Worm (Caenorhabditis elegans) whole organism, dauer: Measurements from ENCODE around the gene hot-7.

ENCODE experiments used
- unc-62 ChIP-seq: sonication (generic microtip); optimal IDR thresholded peaks from 2 replicates; lab custom pipeline; 2017; ENCODE audit warnings: missing biosample characterization, missing genetic modification reagents, missing genetic modification characterization

The hot-7 gene

DNA sequence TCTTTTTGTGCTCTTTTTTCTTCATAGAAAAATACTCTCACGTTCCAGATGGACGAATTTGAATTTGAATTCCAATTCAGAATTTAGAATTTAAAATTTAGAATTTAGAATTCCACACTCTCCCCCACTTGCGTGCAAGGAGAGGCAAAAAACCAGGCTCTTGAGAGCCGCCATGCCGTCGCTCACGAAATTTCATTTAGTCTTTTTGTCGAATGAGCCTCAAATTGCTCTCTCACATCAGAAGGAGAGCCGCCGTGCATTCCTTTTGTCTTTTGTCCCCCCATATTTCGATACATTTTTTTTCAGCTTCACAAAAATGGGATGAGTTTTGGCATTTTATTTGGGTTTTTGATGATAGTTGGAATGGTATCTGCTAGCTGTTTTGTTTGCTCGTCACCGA lies at the start of gene hot-7:
Gene hot-7 (plus strand): TSS at position 301 of the 400 bp plus-strand sequence.
- TF ChIP-seq unc-62 (GFP tag; lab: Kevin White, UChicago), result no peak

DNA sequence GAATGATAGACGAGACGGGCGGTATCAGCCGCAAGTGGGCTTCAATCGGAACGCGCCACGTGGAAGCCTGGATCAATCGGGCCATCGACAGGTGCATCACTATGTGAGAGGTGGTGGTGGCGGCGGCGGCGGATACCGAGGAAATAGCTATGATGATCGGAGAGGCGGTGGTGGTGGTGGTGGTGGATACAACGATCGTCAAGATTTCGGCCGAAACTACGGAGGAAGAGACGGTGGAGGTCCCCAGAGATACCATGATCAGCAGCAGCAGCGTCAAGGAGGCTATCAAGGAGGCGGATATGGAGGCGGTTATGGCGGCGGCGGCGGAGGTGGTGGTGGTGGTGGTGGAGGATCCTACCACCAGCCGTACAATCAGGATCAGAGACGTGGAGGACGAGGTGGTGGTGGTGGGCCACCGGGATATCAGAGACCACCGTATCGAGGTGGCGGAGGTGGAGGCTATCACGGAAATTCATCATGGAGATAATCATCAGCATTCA lies 45.7 kb upstream of the hot-7 start:
- TF ChIP-seq unc-62 (GFP tag; lab: Kevin White, UChicago), result no peak

DNA sequence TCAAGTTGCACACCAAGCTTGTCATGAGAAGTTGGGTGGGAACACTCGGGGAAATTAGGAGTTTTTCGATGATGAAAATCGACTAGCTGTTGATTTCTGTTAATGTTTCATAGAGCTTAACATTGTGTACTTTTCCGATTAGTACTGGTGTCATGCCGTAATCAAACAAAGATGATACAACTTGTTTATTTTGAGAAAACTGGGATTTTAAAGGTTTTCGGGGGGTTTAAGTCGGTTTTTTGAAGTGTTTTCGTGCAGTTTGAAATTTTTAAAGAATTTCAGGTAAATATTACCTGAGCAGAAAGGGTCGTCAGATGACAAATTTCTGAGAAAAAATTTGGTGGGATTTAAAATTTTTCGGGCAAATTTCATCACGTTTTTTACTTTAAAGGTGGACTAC lies 39.7 kb upstream of the hot-7 start, which contains the start of gene eat-2:
Gene eat-2 (minus strand): TSS at position 101 of the 400 bp plus-strand sequence.
- no peak for TF ChIP-seq unc-62 (GFP tag; lab: Kevin White, UChicago)

DNA sequence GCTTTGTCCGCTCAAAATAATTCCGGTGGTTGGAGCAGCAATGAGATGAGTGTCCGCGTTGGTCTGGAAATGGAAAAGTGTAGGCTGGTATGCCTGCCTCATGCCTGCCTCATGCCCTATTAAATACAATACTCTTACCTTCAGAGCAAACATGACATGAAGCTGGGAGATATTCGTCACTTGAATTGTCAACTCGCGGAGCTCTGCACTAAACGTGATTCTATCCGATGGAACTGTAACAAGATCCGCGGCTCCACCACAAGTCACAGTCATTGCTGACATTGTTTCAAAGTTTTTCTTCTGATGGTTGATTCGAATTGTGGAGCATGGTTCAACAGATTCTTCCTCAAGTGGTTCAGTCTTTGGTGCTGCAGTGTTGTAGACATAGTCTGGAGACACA lies 38.0 kb upstream of the hot-7 start:
- no peak for TF ChIP-seq unc-62 (GFP tag; lab: Kevin White, UChicago)

DNA sequence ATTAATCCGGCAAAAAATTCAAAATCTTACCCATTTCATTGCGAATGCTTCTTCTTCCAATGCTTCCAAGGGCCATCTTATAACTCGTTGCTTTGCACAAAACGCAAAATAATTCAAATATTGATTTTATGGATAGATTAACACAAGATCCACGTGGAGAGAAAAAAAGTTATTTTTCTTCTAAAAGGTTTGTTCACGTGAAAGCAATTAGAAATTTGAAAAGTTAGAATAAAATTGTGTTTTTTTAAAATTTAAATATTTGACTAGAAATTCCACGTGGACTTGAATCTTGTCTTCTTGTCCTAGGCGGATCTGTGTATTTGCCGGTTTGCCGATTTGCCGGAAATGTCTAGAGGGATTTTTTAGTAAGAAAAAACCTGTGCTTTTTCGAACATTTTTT lies 36.1 kb upstream of the hot-7 start, which contains the start of gene Y48B6A.5:
Gene Y48B6A.5 (minus strand): TSS at position 101 of the 400 bp plus-strand sequence.
- no peak for TF ChIP-seq unc-62 (GFP tag; lab: Kevin White, UChicago)

DNA sequence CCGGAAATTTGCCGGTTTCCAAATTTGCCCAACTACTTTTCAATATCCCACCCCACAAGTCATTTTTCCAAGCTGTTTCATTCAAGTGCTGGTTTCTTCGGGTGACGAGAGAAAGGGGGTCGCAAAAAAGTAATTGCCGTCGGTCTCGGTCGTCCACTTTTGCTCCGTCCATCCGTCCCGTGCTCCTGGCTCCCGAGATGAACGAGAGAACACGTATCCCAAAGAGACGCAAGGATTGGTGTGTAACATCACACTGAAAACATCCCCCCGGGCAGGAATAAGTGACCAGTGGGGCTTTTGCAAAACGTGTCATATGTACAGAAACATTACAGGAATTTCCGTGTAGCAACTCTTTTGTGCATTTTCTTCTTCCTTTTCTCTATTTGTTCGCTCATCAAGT lies 34.6 kb upstream of the hot-7 start:
- no peak for TF ChIP-seq unc-62 (GFP tag; lab: Kevin White, UChicago)

DNA sequence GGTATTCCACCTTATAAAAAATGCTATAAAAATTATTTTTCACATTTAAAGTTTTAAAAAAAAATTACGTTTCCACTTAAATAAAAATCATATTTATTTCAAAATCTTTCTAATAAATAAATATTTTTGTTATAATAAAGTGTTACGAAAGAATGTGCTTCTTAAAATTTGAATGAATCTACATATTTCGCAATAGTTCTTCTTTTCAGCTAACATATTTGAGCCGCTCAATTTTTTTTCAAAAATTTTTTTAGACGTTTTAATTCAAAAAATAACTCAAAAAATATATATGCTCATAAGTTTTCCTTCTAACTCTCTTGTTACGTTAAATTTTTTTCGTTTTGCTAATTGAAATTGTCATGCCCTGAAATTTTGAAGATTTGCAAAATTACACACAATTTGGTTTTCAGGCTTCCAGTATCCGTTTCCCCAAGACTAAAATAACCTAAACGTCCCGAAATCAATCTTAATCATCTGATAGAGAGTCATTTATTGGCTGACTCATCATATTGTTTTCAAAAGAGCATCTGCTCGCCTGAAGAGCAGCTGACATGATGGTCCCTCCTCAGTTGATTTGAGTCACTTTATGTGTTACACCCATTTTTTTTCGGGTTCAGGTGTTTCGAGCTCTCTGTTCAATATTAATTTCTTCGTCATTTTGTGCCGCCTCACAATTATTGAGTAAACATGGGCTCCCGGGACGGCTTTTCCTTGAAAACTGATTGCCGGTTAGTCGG lies 32.8 kb upstream of the hot-7 start, which contains the start of gene efhd-1:
Gene efhd-1 (plus strand): TSS at position 582 of the 737 bp plus-strand sequence.
- no peak for TF ChIP-seq unc-62 (GFP tag; lab: Kevin White, UChicago)

DNA sequence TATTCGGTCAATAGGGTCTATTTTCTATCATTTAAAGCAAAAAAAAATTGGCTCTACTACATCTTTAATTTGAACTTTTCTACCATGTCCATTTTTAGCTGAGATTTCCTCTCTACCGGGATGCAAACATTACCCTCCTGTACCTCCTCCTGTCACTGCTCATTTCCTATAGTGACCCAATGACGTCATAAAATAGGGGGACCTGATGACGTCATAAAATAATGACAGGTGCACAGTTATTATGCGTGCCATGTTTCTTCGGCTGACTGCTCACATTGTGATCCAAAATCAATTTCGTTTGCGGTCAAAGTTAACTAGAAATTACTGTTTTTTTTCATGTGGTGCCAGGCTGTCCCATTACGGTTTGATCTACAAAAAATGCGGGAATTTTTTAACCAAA lies 24.3 kb upstream of the hot-7 start:
- TF ChIP-seq unc-62 (GFP tag; lab: Kevin White, UChicago), result no peak

DNA sequence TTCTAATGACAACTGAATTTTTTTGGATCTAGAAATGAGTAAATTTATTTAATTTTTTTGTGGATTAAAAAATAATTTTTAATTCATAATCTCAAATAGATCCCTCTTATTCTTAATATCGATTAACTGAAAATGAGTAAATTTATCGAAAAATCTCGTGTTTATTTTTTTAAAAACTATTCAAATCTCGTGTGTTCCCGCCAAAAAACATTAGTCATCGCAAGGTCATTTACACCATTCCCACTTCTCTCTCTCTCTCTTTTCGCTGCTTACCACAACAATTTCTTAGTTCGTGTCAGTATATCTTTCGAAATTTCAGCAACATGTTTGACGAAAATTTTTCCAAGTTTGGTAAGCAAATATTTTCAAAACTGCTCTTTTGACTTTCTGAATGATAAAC lies 23.8 kb upstream of the hot-7 start:
- no peak for TF ChIP-seq unc-62 (GFP tag; lab: Kevin White, UChicago)

DNA sequence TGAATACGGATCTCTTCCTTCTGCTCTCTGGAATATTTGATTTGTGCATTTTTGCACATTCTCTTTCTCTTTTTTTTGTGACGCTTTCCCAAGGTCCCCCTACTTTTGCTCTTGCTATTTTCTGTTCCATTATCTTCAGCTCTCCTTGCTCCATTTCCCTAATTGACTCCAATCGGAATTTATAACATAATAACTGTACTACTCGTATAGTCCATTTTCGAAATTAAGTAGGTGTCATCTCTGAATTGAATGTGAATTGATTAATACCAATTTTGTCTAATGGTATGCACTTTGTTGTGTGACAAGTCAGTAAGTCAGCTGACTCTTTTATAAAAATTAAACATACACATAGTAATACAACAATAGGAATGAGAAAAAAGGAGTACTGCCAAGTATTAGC lies 15.3 kb upstream of the hot-7 start:
- TF ChIP-seq unc-62 (GFP tag; lab: Kevin White, UChicago), result no peak

DNA sequence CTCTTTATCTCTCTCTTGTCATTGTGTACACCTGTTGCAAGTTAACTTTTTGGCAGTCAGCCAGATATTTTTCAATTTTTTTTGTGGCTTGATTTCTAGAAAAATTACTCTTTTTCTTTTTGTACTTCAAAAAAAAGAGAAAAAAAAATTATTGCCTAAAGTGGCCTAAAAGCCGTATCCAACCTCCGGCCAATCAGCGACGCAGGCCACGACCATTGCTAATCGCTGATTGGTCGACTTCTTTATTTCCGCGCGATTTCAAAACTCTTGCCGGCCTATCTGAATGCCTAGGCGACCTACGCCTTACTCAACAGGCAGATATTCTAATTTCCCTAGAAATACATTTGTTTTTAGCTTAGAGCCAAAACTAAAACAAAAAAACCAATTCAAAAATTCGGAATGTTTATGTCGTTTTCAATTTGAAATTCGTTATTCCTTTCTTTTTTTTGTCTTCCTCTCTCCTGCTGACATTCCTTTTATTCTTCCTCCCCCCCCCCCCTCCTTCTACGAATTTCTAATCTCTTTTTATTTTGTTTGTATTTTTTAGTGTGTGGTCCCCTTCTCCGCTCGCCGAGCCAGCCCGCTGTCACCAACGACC lies 13.6 kb upstream of the hot-7 start, which contains the start of gene ace-4:
Gene ace-4 (plus strand): TSS at position 548 of the 598 bp plus-strand sequence.
- TF ChIP-seq unc-62 (GFP tag; lab: Kevin White, UChicago), result no peak

DNA sequence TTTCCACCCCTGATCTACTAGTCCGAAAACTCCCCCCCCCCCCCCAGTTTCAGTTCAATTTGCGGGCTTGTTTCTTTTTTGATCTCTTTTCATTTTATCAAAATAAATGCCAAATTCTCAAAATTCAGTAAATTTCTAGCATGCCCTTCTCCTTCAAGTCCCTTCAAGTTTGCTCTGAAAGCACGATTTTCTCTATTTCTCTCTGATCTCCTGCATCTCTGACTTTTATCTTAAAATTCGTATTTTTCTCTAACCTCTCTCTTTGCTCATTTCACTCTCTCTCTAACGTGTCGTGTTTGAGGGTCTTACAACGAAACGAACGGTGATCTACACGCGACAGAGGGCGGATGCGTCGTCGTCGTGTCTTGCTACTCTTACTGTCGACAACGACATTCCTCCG lies 5.9 kb upstream of the hot-7 start, which contains the start of gene ace-3:
Gene ace-3 (plus strand): TSS at position 301 of the 400 bp plus-strand sequence.
- no peak for TF ChIP-seq unc-62 (GFP tag; lab: Kevin White, UChicago)

DNA sequence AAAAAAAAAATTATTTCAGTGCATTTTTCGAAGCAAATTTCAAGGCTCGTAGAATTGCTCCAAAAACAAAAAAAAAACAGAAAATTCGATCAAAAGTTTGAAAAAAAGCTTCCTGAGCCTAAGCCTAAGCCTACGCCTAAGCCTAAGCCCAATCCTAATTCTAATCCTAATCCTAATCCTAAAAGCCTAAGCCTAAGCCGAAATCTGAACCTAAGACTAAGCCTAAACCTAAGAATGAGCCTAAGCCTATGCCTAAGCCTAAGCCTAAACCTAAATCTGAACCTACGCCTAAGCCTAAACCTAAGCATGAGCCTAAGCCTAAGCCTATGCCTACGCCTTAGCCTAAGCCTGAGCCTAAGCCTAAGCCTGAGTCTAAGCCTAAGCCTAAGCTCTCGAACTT lies 5.0 kb upstream of the hot-7 start:
- no peak for TF ChIP-seq unc-62 (GFP tag; lab: Kevin White, UChicago)

DNA sequence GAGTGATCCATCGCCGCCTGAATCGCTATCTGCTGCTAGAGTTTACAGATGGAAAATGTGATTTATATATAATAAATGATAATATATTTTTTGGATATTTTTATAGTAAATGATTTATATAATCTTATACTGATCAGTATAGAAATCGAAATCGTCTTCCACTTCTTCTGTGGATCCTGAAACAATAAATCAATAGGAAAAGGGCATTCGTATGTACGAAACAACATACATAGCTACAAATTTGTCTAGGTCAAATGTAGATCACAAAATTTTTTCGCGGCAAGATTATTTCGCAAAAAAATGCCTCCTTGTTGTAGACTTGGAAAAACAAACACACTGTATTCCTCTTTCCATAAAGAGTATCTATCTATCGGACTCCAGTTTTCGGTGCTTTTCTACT lies 2.9 kb downstream of the hot-7 start, which contains the start of gene Y48B6A.10:
Gene Y48B6A.10 (plus strand): TSS at position 301 of the 400 bp plus-strand sequence.
- TF ChIP-seq unc-62 (GFP tag; lab: Kevin White, UChicago), result no peak

DNA sequence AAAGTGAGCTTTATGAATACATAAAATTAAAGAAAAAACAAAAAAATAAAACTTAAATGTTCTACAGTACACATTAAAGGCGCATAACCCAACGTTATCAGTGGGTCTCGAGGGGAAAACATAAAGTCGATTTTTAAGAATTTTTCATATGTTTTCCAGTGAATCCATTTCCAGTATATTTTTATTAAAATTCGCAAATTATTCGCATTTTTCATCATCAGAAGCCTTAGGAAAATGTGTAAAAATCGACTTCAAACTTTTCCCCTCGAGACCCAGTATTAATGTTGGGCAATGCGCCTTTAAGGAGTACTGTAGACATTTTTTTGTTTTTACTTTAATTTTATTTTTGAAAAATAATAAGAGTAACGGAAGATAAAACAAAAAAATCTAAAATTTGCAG lies 6.9 kb downstream of the hot-7 start:
- TF ChIP-seq unc-62 (GFP tag; lab: Kevin White, UChicago), result no peak

DNA sequence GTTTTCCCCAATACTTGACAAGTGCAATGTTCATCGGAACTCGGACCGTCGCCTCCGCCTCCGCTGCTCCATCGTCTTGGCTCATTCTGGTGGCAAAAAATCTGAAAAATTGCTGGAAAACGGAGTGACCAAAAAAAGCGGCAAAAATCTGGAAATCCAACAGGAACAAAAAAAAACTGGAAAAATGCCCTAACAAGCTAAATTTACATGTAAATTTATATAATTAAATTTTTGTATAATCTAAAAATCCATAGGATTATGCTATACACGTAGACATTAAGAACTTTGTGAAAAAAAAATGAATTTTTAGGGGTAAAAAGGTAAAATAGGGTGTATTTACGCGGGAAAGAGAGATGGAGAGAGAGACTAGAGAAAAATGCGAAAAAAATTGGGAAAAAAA lies 15.0 kb downstream of the hot-7 start, which contains the start of gene Y48B6A.13:
Gene Y48B6A.13 (minus strand): TSS at position 101 of the 400 bp plus-strand sequence.
- TF ChIP-seq unc-62 (GFP tag; lab: Kevin White, UChicago), result no peak
